Worm (Caenorhabditis elegans) whole organism, L1 larva: Measurements from ENCODE around the gene sea-2.

Experiments used
- C04F5.9 ChIP-seq: sonication (generic microtip); optimal IDR thresholded peaks from 2 replicates; lab custom pipeline; 2016; ENCODE audit warnings: missing genetic modification characterization, missing compliant biosample characterization
- C34B4.2 ChIP-seq: sonication (generic microtip); optimal IDR thresholded peaks from 2 replicates; lab custom pipeline; 2017; ENCODE audit warnings: mild to moderate bottlenecking, missing genetic modification characterization, missing compliant biosample characterization
- Y116A8C.19 ChIP-seq: sonication (generic microtip); optimal IDR thresholded peaks from 2 replicates; lab custom pipeline; 2016; ENCODE audit warnings: missing compliant biosample characterization, missing genetic modification characterization, borderline replicate concordance
- ceh-63 ChIP-seq: fragments of 200-800 bp; sonication (Bioruptor generic); optimal IDR thresholded peaks from 2 replicates; lab custom pipeline; 2018; ENCODE audit warnings: mild to moderate bottlenecking, missing genetic modification characterization, missing compliant biosample characterization
- ceh-82 ChIP-seq, 3 experiments: fragments of 150-350 bp in 1 of 3; sonication (generic microtip) in 2 of 3; optimal IDR thresholded peaks; 2 replicates each; lab custom pipeline; 2014 to 2017; ENCODE audit warnings: missing biosample characterization in 3 of 3, missing genetic modification characterization in 3 of 3
- dsc-1 ChIP-seq: sonication (generic microtip); optimal IDR thresholded peaks from 2 replicates; lab custom pipeline; 2016; ENCODE audit warnings: mild to moderate bottlenecking, missing genetic modification characterization, missing compliant biosample characterization
- efl-1 ChIP-seq, 4 experiments: fragments of 150-350 bp; optimal IDR thresholded peaks in 3 of 4; peaks in 1 of 4; 1 replicate in 1 of 4; 2 replicates in 3 of 4; lab custom pipeline; 2014; ENCODE audit warnings: missing biosample characterization in 2 of 4, missing genetic modification characterization in 2 of 4, missing genetic modification reagents in 2 of 4
- egl-27 ChIP-seq, 2 experiments: fragments of 150-350 bp in 1 of 2; sonication (generic microtip); optimal IDR thresholded peaks; 3 replicates each; lab custom pipeline; 2017 to 2018; ENCODE audit warnings: missing biosample characterization in 2 of 2, missing genetic modification characterization in 2 of 2, missing genetic modification reagents in 2 of 2
- elt-2 ChIP-seq: sonication (generic microtip); optimal IDR thresholded peaks from 2 replicates; lab custom pipeline; 2016; ENCODE audit warnings: missing genetic modification characterization, mild to moderate bottlenecking, inconsistent platforms, missing compliant biosample characterization, missing genetic modification reagents
- elt-3 ChIP-seq, 6 experiments: fragments of 150-350 bp in 1 of 6; sonication (generic microtip); optimal IDR thresholded peaks; 2 replicates each; lab custom pipeline; 2017 to 2018; ENCODE audit warnings: missing biosample characterization in 6 of 6, missing genetic modification characterization in 6 of 6, inconsistent platforms in 1 of 6
- grh-1 ChIP-seq: fragments of 200-800 bp; sonication (Bioruptor generic); IDR thresholded peaks from 2 replicates; pipeline ENCODE4 v1.3.6; 2022; ENCODE audit warnings: missing genetic modification reagents, missing genetic modification characterization, missing compliant biosample characterization
- irx-1 ChIP-seq: sonication (generic microtip); optimal IDR thresholded peaks from 2 replicates; lab custom pipeline; 2016; ENCODE audit warnings: missing genetic modification characterization, missing compliant biosample characterization
- jun-1 ChIP-seq: fragments of 150-350 bp; optimal IDR thresholded peaks from 2 replicates; lab custom pipeline; 2014; ENCODE audit warnings: missing biosample characterization, missing genetic modification reagents, missing genetic modification characterization
- lin-14 ChIP-seq: fragments of 200-800 bp; sonication (Bioruptor generic); optimal IDR thresholded peaks from 2 replicates; lab custom pipeline; 2018; ENCODE audit warnings: mild to moderate bottlenecking, missing genetic modification characterization, moderate library complexity, missing compliant biosample characterization
- lin-35 ChIP-seq, 2 experiments: fragments of 150-350 bp; optimal IDR thresholded peaks; 2 replicates each; lab custom pipeline; 2014; ENCODE audit warnings: missing biosample characterization in 2 of 2, missing genetic modification characterization in 2 of 2, missing genetic modification reagents in 2 of 2
- lin-39 ChIP-seq: fragments of 150-350 bp; optimal IDR thresholded peaks from 2 replicates; lab custom pipeline; 2014; ENCODE audit warnings: missing biosample characterization, missing genetic modification reagents, missing genetic modification characterization
- lir-3 ChIP-seq: sonication (generic microtip); optimal IDR thresholded peaks from 2 replicates; lab custom pipeline; 2016; ENCODE audit warnings: mild to moderate bottlenecking, missing genetic modification characterization, moderate library complexity, missing compliant biosample characterization; ENCODE audit not compliant: poor library complexity
- lsy-2 ChIP-seq, 2 experiments: fragments of 150-350 bp; optimal IDR thresholded peaks; 2 replicates each; lab custom pipeline; 2014; ENCODE audit warnings: missing biosample characterization in 2 of 2, missing genetic modification characterization in 2 of 2
- mef-2 ChIP-seq: fragments of 150-350 bp; optimal IDR thresholded peaks from 2 replicates; lab custom pipeline; 2014; ENCODE audit warnings: missing biosample characterization, missing genetic modification characterization
- mep-1 ChIP-seq: fragments of 150-350 bp; optimal IDR thresholded peaks from 2 replicates; lab custom pipeline; 2014; ENCODE audit warnings: missing biosample characterization, missing genetic modification characterization
- nhr-237 ChIP-seq: fragments of 150-350 bp; optimal IDR thresholded peaks from 2 replicates; lab custom pipeline; 2014; ENCODE audit warnings: missing biosample characterization, missing genetic modification characterization
- nhr-47 ChIP-seq: sonication (generic microtip); optimal IDR thresholded peaks from 2 replicates; lab custom pipeline; 2016; ENCODE audit warnings: mild to moderate bottlenecking, missing genetic modification characterization, moderate library complexity, missing compliant biosample characterization
- nhr-76 ChIP-seq: sonication (generic microtip); optimal IDR thresholded peaks from 2 replicates; lab custom pipeline; 2017; ENCODE audit warnings: missing biosample characterization, missing genetic modification characterization
- nhr-77 ChIP-seq: fragments of 150-350 bp; optimal IDR thresholded peaks from 2 replicates; lab custom pipeline; 2014; ENCODE audit warnings: missing biosample characterization, missing genetic modification characterization
- nhr-85 ChIP-seq: sonication (generic microtip); peaks from one replicate; lab custom pipeline; 2016; ENCODE audit warnings: missing genetic modification characterization, inconsistent platforms, missing compliant biosample characterization
- nhr-90 ChIP-seq: sonication (generic microtip); optimal IDR thresholded peaks from 2 replicates; lab custom pipeline; 2016; ENCODE audit warnings: mild to moderate bottlenecking, missing genetic modification characterization, missing compliant biosample characterization; ENCODE audit not compliant: poor library complexity
- pag-3 ChIP-seq: sonication (generic microtip); optimal IDR thresholded peaks from 2 replicates; lab custom pipeline; 2017; ENCODE audit warnings: missing genetic modification characterization, mild to moderate bottlenecking, missing compliant biosample characterization, antibody characterized with exemption, borderline replicate concordance; ENCODE audit not compliant: insufficient read depth
- snpc-4 ChIP-seq: fragments of 150-350 bp; optimal IDR thresholded peaks from 2 replicates; lab custom pipeline; 2014; ENCODE audit warnings: missing biosample characterization, missing genetic modification characterization
- snu-23 ChIP-seq: sonication (generic microtip); optimal IDR thresholded peaks from 2 replicates; lab custom pipeline; 2016; ENCODE audit warnings: missing genetic modification characterization, missing compliant biosample characterization
- sup-37 ChIP-seq: fragments of 200-800 bp; sonication (Bioruptor generic); optimal IDR thresholded peaks from 2 replicates; lab custom pipeline; 2018; ENCODE audit warnings: mild to moderate bottlenecking, missing genetic modification characterization, missing compliant biosample characterization
- swsn-7 ChIP-seq: sonication (generic microtip); optimal IDR thresholded peaks from 2 replicates; lab custom pipeline; 2016; ENCODE audit warnings: missing genetic modification characterization, missing compliant biosample characterization
- tbx-2 ChIP-seq: sonication (generic microtip); optimal IDR thresholded peaks from 2 replicates; lab custom pipeline; 2016; ENCODE audit warnings: missing genetic modification characterization, missing compliant biosample characterization
- tlp-1 ChIP-seq: fragments of 150-350 bp; optimal IDR thresholded peaks from 2 replicates; lab custom pipeline; 2014; ENCODE audit warnings: missing biosample characterization, missing genetic modification characterization
- unc-130 ChIP-seq: fragments of 150-350 bp; optimal IDR thresholded peaks from 2 replicates; lab custom pipeline; 2017; ENCODE audit warnings: missing biosample characterization, missing genetic modification characterization, inconsistent platforms
- unc-98 ChIP-seq: fragments of 200-800 bp; sonication (Bioruptor generic); IDR thresholded peaks from 2 replicates; pipeline ENCODE4 v1.3.6; 2022; ENCODE audit warnings: missing genetic modification characterization, missing compliant biosample characterization
- vab-15 ChIP-seq: sonication (generic microtip); optimal IDR thresholded peaks from 2 replicates; lab custom pipeline; 2017; ENCODE audit warnings: missing genotype, mild to moderate bottlenecking, missing genetic modification characterization, missing compliant biosample characterization
- xbp-1 ChIP-seq: sonication (generic microtip); optimal IDR thresholded peaks from 2 replicates; lab custom pipeline; 2016; ENCODE audit warnings: missing genetic modification characterization, missing compliant biosample characterization
- ztf-4 ChIP-seq: fragments of 150-350 bp; optimal IDR thresholded peaks from 2 replicates; lab custom pipeline; 2014; ENCODE audit warnings: missing biosample characterization, missing genetic modification characterization

The sea-2 gene

ce11 chrII:3956744-3957143 lies 6.6 kb downstream of the sea-2 start (continued):
- TF ChIP-seq pag-3 (tag; lab: Kevin White, UChicago) (peak; percentile 30), sup-37 (GFP tag; lab: Kevin White, UChicago) (no peak), unc-130 (no peak), lin-35 (GFP tag; optimal IDR thresholded peaks at IDR 0.05; lab: Kevin White, UChicago) (no peak), vab-15 (no peak), lir-3 (tag; lab: Kevin White, UChicago) (no peak), lsy-2 (tag; optimal IDR thresholded peaks at IDR 0.05; lab: Kevin White, UChicago) (peak; percentile 37 to 43), snpc-4 (tag; lab: Kevin White, UChicago) (no peak), swsn-7 (no peak), lin-14 (peak; percentile 78), grh-1 (GFP tag; lab: Robert Waterston, UW) (no peak), snu-23 (GFP tag; lab: Kevin White, UChicago) (peak; percentile 20), tlp-1 (tag; lab: Kevin White, UChicago) (no peak), Y116A8C.19 (tag; lab: Kevin White, UChicago) (no peak), nhr-47 (tag; lab: Kevin White, UChicago) (no peak), irx-1 (tag; lab: Kevin White, UChicago) (peak; percentile 41), unc-98 (GFP tag; lab: Robert Waterston, UW) (no peak), egl-27 (tag; optimal IDR thresholded peaks at IDR 0.05; lab: Kevin White, UChicago) (no peak), nhr-90 (tag; lab: Kevin White, UChicago) (no peak), elt-3 (tag; optimal IDR thresholded peaks at IDR 0.05; lab: Kevin White, UChicago) (no peak), tbx-2 (tag; lab: Kevin White, UChicago) (no peak), dsc-1 (tag; lab: Kevin White, UChicago) (peak; percentile 32), C34B4.2 (no peak), nhr-76 (tag; lab: Kevin White, UChicago) (no peak), efl-1 (optimal IDR thresholded peaks at IDR 0.05; lab: Kevin White, UChicago) (no peak), efl-1 (GFP tag; optimal IDR thresholded peaks at IDR 0.05 in 1 of 2; lab: Kevin White, UChicago) (no peak), ceh-82 (tag; optimal IDR thresholded peaks at IDR 0.05; lab: Kevin White, UChicago) (peak in 1 of 3 experiments; percentile 15), mep-1 (peak; percentile 42), xbp-1 (tag; lab: Kevin White, UChicago) (no peak), mef-2 (no peak), jun-1 (tag; lab: Kevin White, UChicago) (no peak), ceh-63 (GFP tag; lab: Kevin White, UChicago) (no peak), nhr-237 (tag; lab: Kevin White, UChicago) (no peak), elt-2 (tag; lab: Kevin White, UChicago) (no peak), ztf-4 (tag; lab: Kevin White, UChicago) (peak; percentile 2)

- no peak for TF ChIP-seq nhr-77 (tag; lab: Kevin White, UChicago)
- TF ChIP-seq nhr-85 (tag; lab: Kevin White, UChicago): peak; percentile 1
- TF ChIP-seq C04F5.9 (tag; lab: Kevin White, UChicago): no peak
- no peak for TF ChIP-seq snu-23 (GFP tag; lab: Kevin White, UChicago)
- TF ChIP-seq lin-39 (tag; lab: Kevin White, UChicago): no peak
Measured at ce11 chrII:3957455-3958212, 7.5 kb downstream of the sea-2 start.
